Fruit fly (Drosophila melanogaster): ENCODE measurements around the gene CG3097.
A peak's percentile ranks its signal among the peaks of the same experiment; 100 is the strongest.

- no peak for TF ChIP-seq CG15710 (tag; optimal IDR thresholded peaks at IDR 0.05)
- no peak for TF ChIP-seq CG34367 (tag; optimal IDR thresholded peaks at IDR 0.05)
- TF ChIP-seq Snoo (tag; optimal IDR thresholded peaks at IDR 0.05): no peak
- TF ChIP-seq Ets98B (GFP tag; IDR thresholded peaks at IDR 0.05): 0 out of 2 replicates have a peak, but pooled peaks have one; percentile 5
- TF ChIP-seq rn (GFP tag; IDR thresholded peaks at IDR 0.05): no peak
- TF ChIP-seq CG9948 (tag; optimal IDR thresholded peaks at IDR 0.05): no peak
- no peak for TF ChIP-seq D1 (tag; optimal IDR thresholded peaks at IDR 0.05)
- no peak for TF ChIP-seq CG8159 (tag; optimal IDR thresholded peaks at IDR 0.05)
- TF ChIP-seq CG10348 (GFP tag; IDR thresholded peaks at IDR 0.05): no peak
- TF ChIP-seq CG8301 (tag; optimal IDR thresholded peaks at IDR 0.05): no peak
- TF ChIP-seq gl (tag; optimal IDR thresholded peaks at IDR 0.05): no peak
Observed at dm6 chrX:5763443-5764000, 7.1 kb downstream of the CG3097 start.
